Worm (Caenorhabditis elegans): ENCODE results near the gene psme-3.
A peak's percentile ranks its signal among the peaks of the same experiment; 100 is the strongest.

The psme-3 gene

ce11 chrIII:11565602-11566001 is 2.3 kb upstream of the psme-3 start, which contains the start of gene Y66D12A.10 (continued):
- TF ChIP-seq ets-5 (GFP tag; IDR thresholded peaks at IDR 0.05) (no peak), ceh-82 (tag; optimal IDR thresholded peaks at IDR 0.05) (peak in 1 of 3 experiments; percentile 56), hpl-2 (GFP tag; optimal IDR thresholded peaks at IDR 0.05) (no peak), sptf-1 (tag; optimal IDR thresholded peaks at IDR 0.05) (no peak), ceh-8 (GFP tag; optimal IDR thresholded peaks at IDR 0.05) (no peak), lin-13 (GFP tag; optimal IDR thresholded peaks at IDR 0.05) (peak; percentile 32), nhr-11 (tag; optimal IDR thresholded peaks at IDR 0.05) (no peak), efl-3 (GFP tag; optimal IDR thresholded peaks at IDR 0.05) (no peak), vab-15 (tag; optimal IDR thresholded peaks at IDR 0.05) (no peak), unc-98 (GFP tag; IDR thresholded peaks at IDR 0.05) (no peak), F16B12.6 (tag; optimal IDR thresholded peaks at IDR 0.05) (peak; percentile 41), irx-1 (tag; optimal IDR thresholded peaks at IDR 0.05) (no peak), alr-1 (tag; optimal IDR thresholded peaks at IDR 0.05; ENCODE audit: borderline replicate concordance) (no peak), C34B4.2 (tag; optimal IDR thresholded peaks at IDR 0.05) (no peak), fos-1 (tag; optimal IDR thresholded peaks at IDR 0.05) (no peak), ceh-90 (tag; optimal IDR thresholded peaks at IDR 0.05) (no peak), grh-1 (GFP tag; IDR thresholded peaks at IDR 0.05) (no peak), ceh-88 (GFP tag; IDR thresholded peaks at IDR 0.05) (no peak), nhr-28 (tag; optimal IDR thresholded peaks at IDR 0.05) (no peak), ceh-63 (GFP tag; optimal IDR thresholded peaks at IDR 0.05) (no peak), pqm-1 (tag; optimal IDR thresholded peaks at IDR 0.05) (no peak), dpl-1 (GFP tag; optimal IDR thresholded peaks at IDR 0.05) (peak; percentile 91 to 96 (median 94)), lin-15B (tag; optimal IDR thresholded peaks at IDR 0.05) (peak; percentile 66), hlh-17 (GFP tag; optimal IDR thresholded peaks at IDR 0.05; ENCODE audit: borderline replicate concordance) (no peak), C04F5.9 (tag; optimal IDR thresholded peaks at IDR 0.05) (no peak), nhr-77 (tag; optimal IDR thresholded peaks at IDR 0.05) (peak; percentile 33), nhr-47 (tag; optimal IDR thresholded peaks at IDR 0.05) (no peak), zag-1 (tag; optimal IDR thresholded peaks at IDR 0.05) (no peak), aha-1 (tag; optimal IDR thresholded peaks at IDR 0.05) (no peak), lir-3 (tag; optimal IDR thresholded peaks at IDR 0.05; ENCODE audit: poor library complexity) (no peak), nhr-76 (tag; optimal IDR thresholded peaks at IDR 0.05) (no peak), aly-2 (tag; optimal IDR thresholded peaks at IDR 0.05) (no peak), ztf-11 (tag; optimal IDR thresholded peaks at IDR 0.05) (no peak), isw-1 (GFP tag; IDR thresholded peaks at IDR 0.05) (no peak; the same call in 1 of the 2 replicates), nhr-12 (tag; optimal IDR thresholded peaks at IDR 0.05) (no peak), lin-14 (GFP tag; optimal IDR thresholded peaks at IDR 0.05) (no peak), nhr-237 (tag; optimal IDR thresholded peaks at IDR 0.05) (no peak), nhr-84 (tag; optimal IDR thresholded peaks at IDR 0.05) (no peak), elt-3 (tag; optimal IDR thresholded peaks at IDR 0.05) (peak in 1 of 6 experiments; percentile 26), sox-4 (tag; optimal IDR thresholded peaks at IDR 0.05) (no peak), lin-35 (GFP tag; optimal IDR thresholded peaks at IDR 0.05) (peak; percentile 96 to 99), ztf-4 (tag; optimal IDR thresholded peaks at IDR 0.05) (no peak), tlp-1 (tag; optimal IDR thresholded peaks at IDR 0.05) (no peak), elt-2 (tag; optimal IDR thresholded peaks at IDR 0.05) (no peak), fkh-8 (tag; optimal IDR thresholded peaks at IDR 0.05) (no peak), snpc-4 (tag; optimal IDR thresholded peaks at IDR 0.05) (peak; percentile 10), blmp-1 (tag; optimal IDR thresholded peaks at IDR 0.05) (peak; percentile 32), xbp-1 (tag; optimal IDR thresholded peaks at IDR 0.05) (peak; percentile 27), mab-9 (GFP tag; IDR thresholded peaks at IDR 0.05) (no peak), jun-1 (tag; optimal IDR thresholded peaks at IDR 0.05) (no peak), nhr-90 (tag; optimal IDR thresholded peaks at IDR 0.05; ENCODE audit: poor library complexity) (peak; percentile 22), hlh-4 (tag; optimal IDR thresholded peaks at IDR 0.05) (no peak), unc-30 (tag; optimal IDR thresholded peaks at IDR 0.05) (no peak), pag-3 (tag; optimal IDR thresholded peaks at IDR 0.05; ENCODE audit: borderline replicate concordance, insufficient read depth) (no peak)
